Worm (Caenorhabditis elegans) whole organism, L4/young adult: Measurements from ENCODE around the gene Y116A8C.43.

Source experiments
- dao-5 ChIP-seq: sonication (generic microtip); optimal IDR thresholded peaks from 2 replicates; lab custom pipeline; 2016; ENCODE audit warnings: missing genotype, missing genetic modification characterization, moderate library complexity, missing compliant biosample characterization
- him-1 ChIP-seq: sonication (generic microtip); optimal IDR thresholded peaks from 2 replicates; lab custom pipeline; 2016; ENCODE audit warnings: missing genotype, missing genetic modification reagents, missing genetic modification characterization, missing compliant biosample characterization

DNA sequence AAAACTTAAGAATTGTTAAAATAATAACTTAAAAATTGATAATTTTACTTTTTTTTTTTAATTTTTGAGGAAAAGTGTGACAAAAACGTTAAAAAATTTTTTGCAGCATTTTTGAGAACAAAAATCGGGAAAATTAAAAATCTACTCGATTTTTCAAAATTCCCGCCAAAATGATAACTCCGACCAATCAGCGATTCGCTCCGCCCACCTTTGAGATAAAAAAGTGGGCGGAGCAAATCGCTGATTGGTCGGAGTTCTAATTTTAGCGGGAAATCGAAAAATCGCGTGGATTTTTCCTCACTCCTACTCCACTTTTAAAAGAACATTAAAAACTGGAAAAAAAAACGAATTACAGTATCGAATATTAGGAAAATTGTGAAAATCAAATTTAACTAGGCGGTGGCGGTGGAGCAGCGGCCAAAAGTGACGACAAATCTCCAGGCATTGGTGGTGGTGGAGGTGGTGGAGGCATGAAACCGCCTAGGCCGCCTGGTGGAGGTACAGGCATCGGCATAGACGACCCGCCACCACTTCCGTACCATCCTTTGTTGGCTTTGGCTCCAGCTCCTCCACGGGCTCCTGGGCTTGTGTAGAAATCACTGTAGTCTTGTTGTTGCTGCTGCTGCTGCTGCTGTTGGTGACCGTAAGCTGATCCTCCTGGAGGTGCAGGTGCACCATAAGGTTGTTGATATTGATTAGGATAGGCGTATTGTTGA lies 15.7 kb downstream of the Y116A8C.43 start:
- TF ChIP-seq dao-5 (tag; lab: Kevin White, UChicago) (no peak), him-1 (tag; lab: Kevin White, UChicago) (no peak)
